Fruit fly (Drosophila melanogaster) whole organism, embryonic: ENCODE data around the gene Alp13.

Experiments
- Atf3 ChIP-seq: fragments of 200-800 bp; sonication (Bioruptor generic); optimal IDR thresholded peaks from 3 replicates; lab custom pipeline; 2016; ENCODE audit warnings: missing biosample characterization, missing genetic modification characterization
- CG10543 ChIP-seq: fragments of 200-800 bp; sonication (Bioruptor generic); optimal IDR thresholded peaks from 3 replicates; lab custom pipeline; 2017; ENCODE audit warnings: missing biosample characterization, mild to moderate bottlenecking, missing genetic modification characterization, moderate library complexity
- CG12104 ChIP-seq: fragments of 200-800 bp; sonication (Bioruptor generic); optimal IDR thresholded peaks from 3 replicates; lab custom pipeline; 2016; ENCODE audit warnings: missing biosample characterization, missing genetic modification characterization
- CG14965 ChIP-seq: fragments of 200-800 bp; sonication (Bioruptor generic); optimal IDR thresholded peaks from 2 replicates; lab custom pipeline; 2016; ENCODE audit warnings: missing biosample characterization, missing genetic modification characterization, borderline replicate concordance
- CG15696 ChIP-seq: fragments of 200-800 bp; sonication (Bioruptor generic); optimal IDR thresholded peaks from 2 replicates; lab custom pipeline; 2019; ENCODE audit warnings: missing biosample characterization, mild to moderate bottlenecking, missing genetic modification characterization, moderate library complexity
- CG16863 ChIP-seq: fragments of 200-800 bp; sonication (Bioruptor generic); optimal IDR thresholded peaks from 3 replicates; lab custom pipeline; 2016; ENCODE audit warnings: missing biosample characterization, missing genetic modification characterization
- CG3065 ChIP-seq: fragments of 200-800 bp; sonication (Bioruptor generic); optimal IDR thresholded peaks from 2 replicates; lab custom pipeline; 2016; ENCODE audit warnings: missing biosample characterization, missing genetic modification characterization
- CG32767 ChIP-seq: fragments of 200-800 bp; sonication (Bioruptor generic); IDR thresholded peaks from 2 replicates; pipeline ENCODE4 v1.3.6; 2022; ENCODE audit warnings: missing biosample characterization, missing genetic modification characterization
- CG33557 ChIP-seq: fragments of 200-800 bp; sonication (Bioruptor generic); optimal IDR thresholded peaks from 2 replicates; lab custom pipeline; 2019; ENCODE audit warnings: missing biosample characterization, mild to moderate bottlenecking, missing genetic modification characterization, moderate library complexity
- CG34376 ChIP-seq: fragments of 200-800 bp; sonication (Bioruptor generic); optimal IDR thresholded peaks from 2 replicates; lab custom pipeline; 2018; ENCODE audit warnings: missing biosample characterization, mild to moderate bottlenecking, missing genetic modification characterization
- CG6654 ChIP-seq: fragments of 200-800 bp; sonication (Bioruptor generic); optimal IDR thresholded peaks from 2 replicates; lab custom pipeline; 2017; ENCODE audit warnings: missing biosample characterization, mild to moderate bottlenecking, missing genetic modification characterization
- CG6683 ChIP-seq: fragments of 200-800 bp; sonication (Bioruptor generic); optimal IDR thresholded peaks from 2 replicates; lab custom pipeline; 2017; ENCODE audit warnings: missing biosample characterization, mild to moderate bottlenecking, missing genetic modification characterization, missing genetic modification reagents
- CG8924 ChIP-seq: fragments of 200-800 bp; optimal IDR thresholded peaks from 3 replicates; lab custom pipeline; 2019; ENCODE audit warnings: missing biosample characterization, mild to moderate bottlenecking, missing genetic modification characterization, moderate library complexity
- CG9876 ChIP-seq: fragments of 200-800 bp; sonication (Bioruptor generic); optimal IDR thresholded peaks from 2 replicates; lab custom pipeline; 2016; ENCODE audit warnings: missing biosample characterization, missing genetic modification characterization
- CG9932 ChIP-seq: fragments of 200-800 bp; sonication (Bioruptor generic); IDR thresholded peaks from 2 replicates; pipeline ENCODE4 v1.3.6; 2022; ENCODE audit warnings: missing biosample characterization, missing genetic modification characterization
- Dek ChIP-seq: fragments of 200-800 bp; sonication (Bioruptor generic); optimal IDR thresholded peaks from 3 replicates; lab custom pipeline; 2019; ENCODE audit warnings: missing biosample characterization, mild to moderate bottlenecking, missing genetic modification characterization, moderate library complexity
- Eip74EF ChIP-seq, 2 experiments: fragments of 200-800 bp in 1 of 2; fragments of >200 bp in 1 of 2; sonication (Bioruptor generic) in 1 of 2; optimal IDR thresholded peaks; 2 replicates each; lab custom pipeline; 2017 to 2019; ENCODE audit warnings: missing biosample characterization in 2 of 2, missing genetic modification characterization in 2 of 2, mild to moderate bottlenecking in 1 of 2, moderate library complexity in 1 of 2
- Elba2 ChIP-seq: fragments of 200-800 bp; sonication (Bioruptor generic); optimal IDR thresholded peaks from 3 replicates; lab custom pipeline; 2016; ENCODE audit warnings: missing biosample characterization, missing genetic modification characterization
- Ets97D ChIP-seq: fragments of 200-800 bp; sonication (Bioruptor generic); optimal IDR thresholded peaks from 3 replicates; lab custom pipeline; 2016; ENCODE audit warnings: missing biosample characterization, missing genetic modification characterization
- HHEX ChIP-seq: fragments of 200-800 bp; sonication (Bioruptor generic); optimal IDR thresholded peaks from 3 replicates; lab custom pipeline; 2017; ENCODE audit warnings: missing biosample characterization, mild to moderate bottlenecking, missing genetic modification characterization, missing genetic modification reagents
- Hr51 ChIP-seq, 2 experiments: fragments of 200-800 bp; sonication (Bioruptor generic); optimal IDR thresholded peaks; 2 replicates in 1 of 2; 3 replicates in 1 of 2; lab custom pipeline; 2016 to 2018; ENCODE audit warnings: missing biosample characterization in 2 of 2, missing genetic modification characterization in 2 of 2, mild to moderate bottlenecking in 1 of 2, moderate library complexity in 1 of 2
- Opbp ChIP-seq: fragments of 200-800 bp; sonication (Bioruptor generic); IDR thresholded peaks from 3 replicates; pipeline ENCODE4 v1.3.6; 2022; ENCODE audit warnings: missing biosample characterization, missing genetic modification characterization; ENCODE audit not compliant: partially characterized antibody
- Side ChIP-seq: fragments of 200-800 bp; sonication (Bioruptor generic); optimal IDR thresholded peaks from 2 replicates; lab custom pipeline; 2016; ENCODE audit warnings: missing biosample characterization, missing genetic modification characterization
- Spps ChIP-seq: fragments of 200-800 bp; sonication (Bioruptor generic); optimal IDR thresholded peaks from 2 replicates; lab custom pipeline; 2018; ENCODE audit warnings: missing biosample characterization, mild to moderate bottlenecking, missing genetic modification characterization
- Taf1 ChIP-seq: fragments of 200-800 bp; sonication (Bioruptor generic); IDR thresholded peaks from 2 replicates; pipeline ENCODE4 v1.3.6; 2022; ENCODE audit warnings: missing biosample characterization, missing genetic modification characterization
- Xbp1 ChIP-seq: fragments of 200-800 bp; sonication (Bioruptor generic); optimal IDR thresholded peaks from 3 replicates; lab custom pipeline; 2016; ENCODE audit warnings: missing biosample characterization, mild to moderate bottlenecking, missing genetic modification characterization
- Xrp1 ChIP-seq: fragments of 200-800 bp; sonication (Bioruptor generic); IDR thresholded peaks from 2 replicates; pipeline ENCODE4 v1.3.6; 2022; ENCODE audit warnings: missing biosample characterization, missing genetic modification characterization
- YL-1 ChIP-seq: fragments of 200-800 bp; sonication (Bioruptor generic); optimal IDR thresholded peaks from 3 replicates; lab custom pipeline; 2017; ENCODE audit warnings: missing biosample characterization, mild to moderate bottlenecking, missing genetic modification characterization
- crc ChIP-seq: fragments of 200-800 bp; sonication (Bioruptor generic); optimal IDR thresholded peaks from 2 replicates; lab custom pipeline; 2016; ENCODE audit warnings: missing biosample characterization, missing genetic modification characterization
- dimm ChIP-seq: fragments of 200-800 bp; sonication (Bioruptor generic); IDR thresholded peaks from 2 replicates; pipeline ENCODE4 v1.3.6; 2022; ENCODE audit warnings: missing biosample characterization, missing genetic modification characterization
- esg ChIP-seq: fragments of 200-800 bp; sonication (Bioruptor generic); conservative IDR thresholded peaks from 2 replicates; pipeline ENCODE4 v1.3.6; 2022; ENCODE audit warnings: missing biosample characterization, missing genetic modification characterization
- gem ChIP-seq: fragments of 200-800 bp; sonication (Bioruptor generic); optimal IDR thresholded peaks from 2 replicates; lab custom pipeline; 2019; ENCODE audit warnings: missing biosample characterization, mild to moderate bottlenecking, missing genetic modification characterization, moderate library complexity
- hkb ChIP-seq, 2 experiments: fragments of 200-800 bp in 1 of 2; fragments of >200 bp in 1 of 2; sonication (Bioruptor generic) in 1 of 2; IDR thresholded peaks in 1 of 2; optimal IDR thresholded peaks in 1 of 2; 2 replicates each; pipeline versions ENCODE4 v1.3.6 to Lab custom; 2017 to 2022; ENCODE audit warnings: missing biosample characterization in 1 of 2, missing genetic modification characterization in 1 of 2
- insv ChIP-seq, 2 experiments: fragments of 200-800 bp; sonication (Bioruptor generic); optimal IDR thresholded peaks; 3 replicates each; lab custom pipeline; 2016 to 2018; ENCODE audit warnings: missing biosample characterization in 2 of 2, missing genetic modification characterization in 2 of 2
- klu ChIP-seq: fragments of 200-800 bp; sonication (Bioruptor generic); IDR thresholded peaks from 2 replicates; pipeline ENCODE4 v1.3.6; 2022; ENCODE audit warnings: missing biosample characterization, missing genetic modification characterization
- luna ChIP-seq: fragments of 200-800 bp; sonication (Bioruptor generic); optimal IDR thresholded peaks from 2 replicates; lab custom pipeline; 2016; ENCODE audit warnings: missing biosample characterization, missing genetic modification characterization
- oc ChIP-seq: fragments of 200-800 bp; sonication (Bioruptor generic); optimal IDR thresholded peaks from 2 replicates; lab custom pipeline; 2018; ENCODE audit warnings: missing biosample characterization, mild to moderate bottlenecking, missing genetic modification characterization, moderate library complexity
- pros ChIP-seq: fragments of 200-800 bp; sonication (Bioruptor generic); optimal IDR thresholded peaks from 3 replicates; lab custom pipeline; 2019; ENCODE audit warnings: missing biosample characterization, mild to moderate bottlenecking, missing genetic modification characterization, moderate library complexity
- repo ChIP-seq: fragments of 200-800 bp; sonication (Bioruptor generic); optimal IDR thresholded peaks from 2 replicates; lab custom pipeline; 2016; ENCODE audit warnings: missing biosample characterization, missing genetic modification characterization
- sima ChIP-seq: fragments of 200-800 bp; sonication (Bioruptor generic); optimal IDR thresholded peaks from 2 replicates; lab custom pipeline; 2016; ENCODE audit warnings: missing biosample characterization, missing genetic modification characterization
- sisA ChIP-seq: fragments of 200-800 bp; sonication (Bioruptor generic); IDR thresholded peaks from 2 replicates; pipeline ENCODE4 v1.3.6; 2022; ENCODE audit warnings: missing biosample characterization, missing genetic modification characterization
- sqz ChIP-seq: fragments of 200-800 bp; sonication (Bioruptor generic); optimal IDR thresholded peaks from 3 replicates; lab custom pipeline; 2018; ENCODE audit warnings: missing biosample characterization, mild to moderate bottlenecking, missing genetic modification characterization
- tap ChIP-seq: fragments of 200-800 bp; optimal IDR thresholded peaks from 3 replicates; lab custom pipeline; 2019; ENCODE audit warnings: missing biosample characterization, mild to moderate bottlenecking, missing genetic modification characterization, moderate library complexity

The Alp13 gene

dm6 chr3R:10097531-10098295 is 22.5 kb upstream of the Alp13 start (continued):
- peak; percentile 9 for TF ChIP-seq CG15696 (tag; lab: Kevin White, UChicago)
- no peak for TF ChIP-seq pros (GFP tag; lab: Kevin White, UChicago)
- TF ChIP-seq klu (GFP tag; lab: Robert Waterston, UW): peak; percentile 64; the same call in 1 of the 2 replicates
- no peak for TF ChIP-seq CG14965
- TF ChIP-seq sima (GFP tag; lab: Kevin White, UChicago): no peak
- TF ChIP-seq CG34376 (GFP tag; lab: Kevin White, UChicago): peak; percentile 99
- TF ChIP-seq sqz: peak; percentile 45
- TF ChIP-seq Atf3 (GFP tag; lab: Kevin White, UChicago): peak; percentile 27
- TF ChIP-seq CG16863 (GFP tag; lab: Kevin White, UChicago): peak; percentile 53
- TF ChIP-seq CG33557: no peak
- peak; percentile 76 for TF ChIP-seq CG8924 (tag; lab: Kevin White, UChicago)
- TF ChIP-seq CG6683 (GFP tag; lab: Kevin White, UChicago): peak; percentile 54
- TF ChIP-seq CG3065: no peak
- TF ChIP-seq sisA (GFP tag; lab: Robert Waterston, UW): peak; percentile 45; the same call in 1 of the 2 replicates
- peak; percentile 50; the same call in 1 of the 2 replicates for TF ChIP-seq Taf1 (GFP tag; lab: Robert Waterston, UW)
- TF ChIP-seq Xbp1 (GFP tag; lab: Kevin White, UChicago): peak; percentile 62
- TF ChIP-seq luna (GFP tag; lab: Kevin White, UChicago): peak; percentile 55
- peak; percentile 10 for TF ChIP-seq crc (GFP tag; lab: Kevin White, UChicago)
- peak; percentile 45 for TF ChIP-seq repo (GFP tag; lab: Kevin White, UChicago)
- peak; percentile 82 for TF ChIP-seq HHEX (GFP tag; lab: Kevin White, UChicago)
- peak; percentile 97 for TF ChIP-seq CG10543 (GFP tag; lab: Kevin White, UChicago)
- TF ChIP-seq Hr51 (GFP tag; optimal IDR thresholded peaks at IDR 0.05; lab: Kevin White, UChicago): peak; percentile 66 to 76
- no peak for TF ChIP-seq Elba2
- TF ChIP-seq YL-1 (GFP tag; lab: Kevin White, UChicago): peak; percentile 0
- TF ChIP-seq CG9932: peak; percentile 71
- peak; percentile 42 for TF ChIP-seq Ets97D (GFP tag; lab: Kevin White, UChicago)
- TF ChIP-seq Side: peak; percentile 46
- TF ChIP-seq gem: peak; percentile 83
- peak; percentile 76 for TF ChIP-seq tap (tag; lab: Kevin White, UChicago)
- TF ChIP-seq Dek: peak; percentile 63
- peak; percentile 58 for TF ChIP-seq oc (tag; lab: Kevin White, UChicago)
- no peak for TF ChIP-seq hkb (optimal IDR thresholded peaks at IDR 0.05; lab: Kevin White, UChicago)
- peak; percentile 74 for TF ChIP-seq hkb (GFP tag; IDR thresholded peaks at IDR 0.05; lab: Robert Waterston, UW)
- TF ChIP-seq CG32767 (GFP tag; lab: Robert Waterston, UW): peak; percentile 65; the same call in 1 of the 2 replicates
- peak; percentile 49; the same call in 1 of the 2 replicates for TF ChIP-seq Xrp1
- peak in 1 of 2 experiments; percentile 80 for TF ChIP-seq Eip74EF (GFP tag; optimal IDR thresholded peaks at IDR 0.05; lab: Kevin White, UChicago)
- peak; percentile 72 for TF ChIP-seq esg (GFP tag; lab: Robert Waterston, UW)
- TF ChIP-seq dimm: no peak
- TF ChIP-seq Spps (tag; lab: Kevin White, UChicago): no peak
- TF ChIP-seq CG9876 (GFP tag; lab: Kevin White, UChicago): peak; percentile 10
- TF ChIP-seq Opbp (GFP tag; lab: Robert Waterston, UW): no peak
- TF ChIP-seq CG6654: peak; percentile 9
- no peak for TF ChIP-seq insv (GFP tag; optimal IDR thresholded peaks at IDR 0.05; lab: Kevin White, UChicago)
- TF ChIP-seq CG12104 (GFP tag; lab: Kevin White, UChicago): no peak
